Worm (Caenorhabditis elegans): Measurements from ENCODE around the gene Y24D9A.6.

Y24D9A.6 gene

DNA sequence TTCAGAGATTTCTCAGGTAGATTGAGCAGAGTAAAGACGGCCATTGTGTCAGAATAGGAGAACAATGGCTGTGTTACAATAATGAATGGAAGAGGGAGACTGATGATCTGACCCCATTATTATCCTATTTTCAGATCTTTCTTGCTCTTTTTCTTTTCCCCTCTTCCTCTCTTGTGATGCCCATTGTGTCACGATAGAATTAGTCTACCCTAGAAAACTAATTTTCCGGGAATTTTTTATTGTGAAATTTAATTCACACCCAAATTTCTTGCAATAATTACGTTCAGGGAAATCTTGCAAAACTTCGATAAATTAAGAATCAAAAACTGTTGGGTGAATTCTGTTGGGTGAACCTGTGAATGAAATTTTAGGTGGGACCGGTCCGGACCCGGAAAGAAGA, 40.9 kb upstream of the Y24D9A.6 start, which contains the start of gene fbxb-75:
Gene fbxb-75 (minus strand): TSS at position 101 of the 400 bp plus-strand sequence.
- no peak for TF ChIP-seq nhr-10 (tag; optimal IDR thresholded peaks at IDR 0.05)

ce11 chrIV:4439190-4439589, 39.0 kb upstream of the Y24D9A.6 start, which contains the start of gene fbxb-74:
Gene fbxb-74 (minus strand): TSS chrIV:4439290.
- TF ChIP-seq nhr-21 (tag; optimal IDR thresholded peaks at IDR 0.05), result no peak
- TF ChIP-seq lin-11 (tag; optimal IDR thresholded peaks at IDR 0.05), result no peak
- no peak for TF ChIP-seq unc-39 (tag; optimal IDR thresholded peaks at IDR 0.05)

- TF ChIP-seq elt-1 (tag; optimal IDR thresholded peaks at IDR 0.05) (peak; percentile 51), sma-9 (GFP tag; optimal IDR thresholded peaks at IDR 0.05) (peak; percentile 45), sma-9 (tag; optimal IDR thresholded peaks at IDR 0.05) (no peak), C34F6.9 (tag; optimal IDR thresholded peaks at IDR 0.05) (no peak)
These were observed 37.6 kb upstream of the Y24D9A.6 start for ce11 chrIV:4437825-4438224.

DNA sequence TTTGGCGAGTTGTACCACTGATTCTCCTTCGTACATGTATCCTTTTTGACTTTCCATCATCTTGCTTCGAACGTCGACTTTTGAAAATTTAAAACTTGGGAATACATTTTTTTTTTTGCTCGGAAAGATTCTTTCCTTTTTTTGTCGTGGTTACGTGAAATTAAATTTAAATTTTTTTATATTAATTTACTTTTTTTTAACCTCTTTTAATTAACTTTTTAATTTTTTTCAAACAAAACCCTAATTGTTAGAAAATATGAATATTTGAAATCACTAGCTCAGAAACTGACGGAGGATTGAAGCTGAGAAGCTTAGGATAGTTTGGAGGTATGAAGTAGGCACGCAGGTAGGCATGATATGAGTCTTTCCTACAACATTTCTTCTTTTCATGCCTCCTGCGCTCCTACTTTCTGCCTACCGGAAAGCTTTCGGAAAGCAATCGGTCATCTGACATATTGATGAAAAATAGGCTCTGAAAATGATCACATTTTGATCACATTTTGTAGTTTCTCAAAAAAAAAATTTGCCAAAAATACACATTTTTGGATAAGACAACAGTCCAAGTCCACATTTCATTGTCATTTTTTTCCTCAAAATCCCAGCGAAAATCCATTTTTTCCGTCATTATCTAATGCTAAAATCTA, 34.4 kb upstream of the Y24D9A.6 start, which contains the start of the genes R08C7.8 and R08C7.4:
Gene R08C7.8 (minus strand): TSS at position 101 of the 644 bp plus-strand sequence.
Gene R08C7.4 (plus strand): TSS at position 594 of the 644 bp plus-strand sequence.
- no peak for TF ChIP-seq gmeb-1 (tag; optimal IDR thresholded peaks at IDR 0.05)
- TF ChIP-seq fos-1 (tag; optimal IDR thresholded peaks at IDR 0.05), result no peak
- TF ChIP-seq nhr-77 (tag; optimal IDR thresholded peaks at IDR 0.05), result no peak
- TF ChIP-seq sem-4 (tag; optimal IDR thresholded peaks at IDR 0.05), result no peak
- no peak for TF ChIP-seq elt-1 (tag; optimal IDR thresholded peaks at IDR 0.05)
- no peak for TF ChIP-seq F13H6.1 (tag; optimal IDR thresholded peaks at IDR 0.05)
- no peak for TF ChIP-seq ZK546.5 (tag; optimal IDR thresholded peaks at IDR 0.05)
- TF ChIP-seq ceh-16 (tag; optimal IDR thresholded peaks at IDR 0.05), result no peak
- TF ChIP-seq nhr-237 (tag; optimal IDR thresholded peaks at IDR 0.05), result no peak
- no peak for TF ChIP-seq nhr-12 (tag; optimal IDR thresholded peaks at IDR 0.05)
- TF ChIP-seq mdl-1 (tag; optimal IDR thresholded peaks at IDR 0.05), result no peak
- no peak for TF ChIP-seq sma-3 (GFP tag; optimal IDR thresholded peaks at IDR 0.05)
- no peak for TF ChIP-seq skn-1 (tag; optimal IDR thresholded peaks at IDR 0.05)
- TF ChIP-seq nhr-21 (tag; optimal IDR thresholded peaks at IDR 0.05), result no peak
- no peak for TF ChIP-seq aly-2 (tag; optimal IDR thresholded peaks at IDR 0.05)
- TF ChIP-seq zag-1 (tag; optimal IDR thresholded peaks at IDR 0.05), result no peak
- no peak for TF ChIP-seq mbf-1 (tag; optimal IDR thresholded peaks at IDR 0.05)
- no peak for TF ChIP-seq ztf-4 (tag; optimal IDR thresholded peaks at IDR 0.05)
- no peak for TF ChIP-seq unc-62 (GFP tag; optimal IDR thresholded peaks at IDR 0.05)
- no peak for TF ChIP-seq lin-11 (tag; optimal IDR thresholded peaks at IDR 0.05)

DNA sequence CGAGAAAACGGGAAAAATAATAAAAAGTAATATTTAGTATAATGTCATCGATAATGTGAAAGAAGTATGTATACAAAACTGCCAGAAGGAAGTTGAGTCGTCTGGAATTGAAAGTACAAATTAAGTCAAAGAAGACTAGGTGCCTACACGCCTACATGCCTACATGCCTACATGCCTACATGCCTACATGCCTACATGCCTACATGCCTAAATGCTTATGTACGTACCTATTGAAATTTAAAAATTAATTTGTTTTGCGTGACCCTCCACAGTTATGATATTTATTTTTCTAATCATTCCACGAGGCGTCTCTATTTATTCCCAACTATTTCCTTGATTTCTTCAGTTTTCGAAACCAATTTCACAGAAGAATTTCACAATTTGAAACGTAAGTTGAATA, 29.7 kb upstream of the Y24D9A.6 start, which contains the start of the genes str-185 and R08C7.5:
Gene str-185 (minus strand): TSS at position 101 of the 400 bp plus-strand sequence.
Gene R08C7.5 (plus strand): TSS at position 329 of the 400 bp plus-strand sequence.
- no peak for TF ChIP-seq sma-3 (GFP tag; optimal IDR thresholded peaks at IDR 0.05)
- no peak for TF ChIP-seq mbf-1 (tag; optimal IDR thresholded peaks at IDR 0.05)
- TF ChIP-seq nhr-10 (tag; optimal IDR thresholded peaks at IDR 0.05), result no peak
- TF ChIP-seq C34F6.9 (tag; optimal IDR thresholded peaks at IDR 0.05), result no peak
- TF ChIP-seq lin-13 (GFP tag; optimal IDR thresholded peaks at IDR 0.05), result no peak
- TF ChIP-seq ZK546.5 (tag; optimal IDR thresholded peaks at IDR 0.05), result no peak
- TF ChIP-seq ztf-4 (tag; optimal IDR thresholded peaks at IDR 0.05), result no peak
- TF ChIP-seq nhr-11 (tag; optimal IDR thresholded peaks at IDR 0.05), result no peak
- TF ChIP-seq unc-39 (tag; optimal IDR thresholded peaks at IDR 0.05), result no peak
- no peak for TF ChIP-seq lin-39 (tag; optimal IDR thresholded peaks at IDR 0.05)
- TF ChIP-seq nhr-12 (tag; optimal IDR thresholded peaks at IDR 0.05), result no peak
- no peak for TF ChIP-seq nhr-25 (tag; optimal IDR thresholded peaks at IDR 0.05)
- TF ChIP-seq elt-1 (tag; optimal IDR thresholded peaks at IDR 0.05), result no peak
- no peak for TF ChIP-seq mab-5 (tag; optimal IDR thresholded peaks at IDR 0.05)
- TF ChIP-seq gmeb-1 (tag; optimal IDR thresholded peaks at IDR 0.05), result no peak
- no peak for TF ChIP-seq ama-1 (optimal IDR thresholded peaks at IDR 0.05)

DNA sequence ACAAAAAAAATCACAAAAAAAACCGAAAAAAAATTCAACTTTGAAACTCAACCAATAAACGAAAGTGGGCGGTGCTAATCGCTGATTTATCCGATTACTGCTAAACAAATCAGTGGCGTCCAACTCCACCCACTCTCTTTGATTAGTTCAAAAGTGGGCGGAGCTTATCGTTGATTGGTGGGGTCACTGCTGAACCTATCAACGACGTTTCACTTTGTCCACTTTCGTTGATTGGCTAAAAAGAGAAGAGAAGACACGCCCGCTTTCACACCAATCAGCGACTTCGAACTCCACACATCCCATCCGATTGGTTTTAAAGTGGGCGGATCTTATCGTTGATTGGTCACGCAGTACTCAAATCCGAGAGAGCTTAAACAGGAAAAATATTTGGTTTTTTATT, 23.7 kb upstream of the Y24D9A.6 start:
- TF ChIP-seq lin-11 (tag; optimal IDR thresholded peaks at IDR 0.05) (no peak), lin-39 (tag; optimal IDR thresholded peaks at IDR 0.05) (no peak), ceh-16 (tag; optimal IDR thresholded peaks at IDR 0.05) (no peak), F13H6.1 (tag; optimal IDR thresholded peaks at IDR 0.05) (no peak), Y55F3AM.14 (GFP tag; optimal IDR thresholded peaks at IDR 0.05) (no peak), sma-3 (GFP tag; optimal IDR thresholded peaks at IDR 0.05) (no peak), egl-27 (tag; optimal IDR thresholded peaks at IDR 0.05) (no peak), unc-55 (GFP tag; optimal IDR thresholded peaks at IDR 0.05) (no peak)
